Fruit fly (Drosophila melanogaster) whole organism, prepupa: ENCODE results near the gene CG5810.

Source experiments
- CG10631 ChIP-seq: fragments of 200-800 bp; sonication (Bioruptor generic); optimal IDR thresholded peaks from 2 replicates; lab custom pipeline; 2016; ENCODE audit warnings: missing biosample characterization, missing genetic modification characterization
- CG10669 ChIP-seq: fragments of 200-800 bp; sonication (Bioruptor generic); optimal IDR thresholded peaks from 3 replicates; lab custom pipeline; 2018; ENCODE audit warnings: missing biosample characterization, mild to moderate bottlenecking, missing genetic modification characterization, moderate library complexity
- CG11294 ChIP-seq: fragments of 200-800 bp; sonication (Bioruptor generic); IDR thresholded peaks from 2 replicates; pipeline ENCODE4 v1.3.6; 2022; ENCODE audit warnings: missing biosample characterization, missing genetic modification characterization
- CG11762 ChIP-seq: fragments of 200-800 bp; sonication (Bioruptor generic); optimal IDR thresholded peaks from 3 replicates; lab custom pipeline; 2016; ENCODE audit warnings: missing biosample characterization, missing genetic modification characterization; ENCODE audit not compliant: insufficient read depth
- CG11902 ChIP-seq: fragments of 200-800 bp; sonication (Bioruptor generic); optimal IDR thresholded peaks from 3 replicates; lab custom pipeline; 2016; ENCODE audit warnings: missing biosample characterization, missing genetic modification characterization
- CG15336 ChIP-seq: fragments of 200-800 bp; sonication (Bioruptor generic); IDR thresholded peaks from 2 replicates; pipeline ENCODE4 v1.3.6; 2022; ENCODE audit warnings: missing biosample characterization, missing genetic modification characterization
- CG1621 ChIP-seq: fragments of 200-800 bp; sonication (Bioruptor generic); optimal IDR thresholded peaks from 3 replicates; lab custom pipeline; 2018; ENCODE audit warnings: missing biosample characterization, mild to moderate bottlenecking, missing genetic modification characterization
- CG16779 ChIP-seq: fragments of 200-800 bp; sonication (Bioruptor generic); optimal IDR thresholded peaks from 3 replicates; lab custom pipeline; 2017; ENCODE audit warnings: missing biosample characterization, mild to moderate bottlenecking, missing genetic modification characterization
- CG3032 ChIP-seq: fragments of 200-800 bp; optimal IDR thresholded peaks from 2 replicates; lab custom pipeline; 2019; ENCODE audit warnings: missing biosample characterization, mild to moderate bottlenecking, missing genetic modification characterization, moderate library complexity
- CG31627 ChIP-seq: fragments of 200-800 bp; sonication (Bioruptor generic); optimal IDR thresholded peaks from 3 replicates; lab custom pipeline; 2016; ENCODE audit warnings: missing biosample characterization, missing genetic modification characterization
- CG32006 ChIP-seq: fragments of 200-800 bp; sonication (Bioruptor generic); optimal IDR thresholded peaks from 3 replicates; lab custom pipeline; 2017; ENCODE audit warnings: missing biosample characterization, mild to moderate bottlenecking, missing genetic modification characterization
- CG3919 ChIP-seq: fragments of 200-800 bp; sonication (Bioruptor generic); optimal IDR thresholded peaks from 3 replicates; lab custom pipeline; 2016; ENCODE audit warnings: missing biosample characterization, missing genetic modification characterization
- CG4318 ChIP-seq: fragments of 200-800 bp; sonication (Bioruptor generic); optimal IDR thresholded peaks from 3 replicates; lab custom pipeline; 2017; ENCODE audit warnings: missing biosample characterization, mild to moderate bottlenecking, missing genetic modification characterization
- CG6163 ChIP-seq: fragments of 200-800 bp; sonication (Bioruptor generic); IDR thresholded peaks from 3 replicates; pipeline ENCODE4 v1.3.6; 2022; ENCODE audit warnings: missing biosample characterization, missing genetic modification characterization
- CG6276 ChIP-seq: fragments of 200-800 bp; sonication (Bioruptor generic); optimal IDR thresholded peaks from 2 replicates; lab custom pipeline; 2017; ENCODE audit warnings: missing biosample characterization, mild to moderate bottlenecking, missing genetic modification characterization
- CG6792 ChIP-seq: fragments of 200-800 bp; sonication (Bioruptor generic); optimal IDR thresholded peaks from 3 replicates; lab custom pipeline; 2016; ENCODE audit warnings: missing biosample characterization, missing genetic modification characterization
- CG6854 ChIP-seq: fragments of 200-800 bp; sonication (Bioruptor generic); optimal IDR thresholded peaks from 2 replicates; lab custom pipeline; 2017; ENCODE audit warnings: missing biosample characterization, mild to moderate bottlenecking, missing genetic modification characterization
- CG8119 ChIP-seq: fragments of 200-800 bp; sonication (Bioruptor generic); IDR thresholded peaks from 3 replicates; pipeline ENCODE4 v1.3.6; 2022; ENCODE audit warnings: missing biosample characterization, missing genetic modification characterization
- CG8319 ChIP-seq: fragments of 200-800 bp; sonication (Bioruptor generic); optimal IDR thresholded peaks from 3 replicates; lab custom pipeline; 2016; ENCODE audit warnings: missing biosample characterization, missing genetic modification characterization
- Eip75B ChIP-seq: fragments of 200-800 bp; sonication (Bioruptor generic); optimal IDR thresholded peaks from 3 replicates; lab custom pipeline; 2016; ENCODE audit warnings: missing biosample characterization, missing genetic modification characterization
- Eip78C ChIP-seq: fragments of 200-800 bp; sonication (Bioruptor generic); peaks from one replicate; lab custom pipeline; 2016; ENCODE audit warnings: missing biosample characterization, missing genetic modification characterization
- Eip93F ChIP-seq: fragments of 200-800 bp; sonication (Bioruptor generic); optimal IDR thresholded peaks from 2 replicates; lab custom pipeline; 2016; ENCODE audit warnings: missing biosample characterization, mild to moderate bottlenecking, missing genetic modification characterization
- Ets21C ChIP-seq: fragments of 200-800 bp; sonication (Bioruptor generic); optimal IDR thresholded peaks from 3 replicates; lab custom pipeline; 2016; ENCODE audit warnings: missing biosample characterization, missing genetic modification characterization
- Ets96B ChIP-seq: fragments of 200-800 bp; optimal IDR thresholded peaks from 2 replicates; lab custom pipeline; 2019; ENCODE audit warnings: missing biosample characterization, mild to moderate bottlenecking, missing genetic modification characterization, moderate library complexity
- Gug ChIP-seq: fragments of 200-800 bp; sonication (Bioruptor generic); IDR thresholded peaks from 2 replicates; pipeline ENCODE4 v1.3.6; 2022; ENCODE audit warnings: missing biosample characterization, missing genetic modification characterization
- Hr38 ChIP-seq: sonication (Bioruptor generic); optimal IDR thresholded peaks from 2 replicates; lab custom pipeline; 2016; ENCODE audit warnings: missing biosample characterization, missing genetic modification characterization
- Hr4 ChIP-seq: fragments of 200-800 bp; sonication (Bioruptor generic); optimal IDR thresholded peaks from 3 replicates; lab custom pipeline; 2016; ENCODE audit warnings: missing biosample characterization, missing genetic modification characterization
- Lpt ChIP-seq: fragments of 200-800 bp; sonication (Bioruptor generic); optimal IDR thresholded peaks from 3 replicates; lab custom pipeline; 2016; ENCODE audit warnings: missing biosample characterization, missing genetic modification characterization
- OdsH ChIP-seq: fragments of 200-800 bp; sonication (Bioruptor generic); optimal IDR thresholded peaks from 3 replicates; lab custom pipeline; 2016; ENCODE audit warnings: missing biosample characterization, missing genetic modification characterization
- Sox102F ChIP-seq: fragments of 200-800 bp; sonication (Bioruptor generic); optimal IDR thresholded peaks from 2 replicates; lab custom pipeline; 2016; ENCODE audit warnings: missing biosample characterization, mild to moderate bottlenecking, missing genetic modification characterization
- Sox14 ChIP-seq: fragments of 200-800 bp; sonication (Bioruptor generic); optimal IDR thresholded peaks from 3 replicates; lab custom pipeline; 2016; ENCODE audit warnings: missing biosample characterization, missing genetic modification characterization
- Sox15 ChIP-seq: fragments of 200-800 bp; sonication (Bioruptor generic); optimal IDR thresholded peaks from 3 replicates; lab custom pipeline; 2016; ENCODE audit warnings: missing biosample characterization, missing genetic modification characterization
- achi ChIP-seq: fragments of 200-800 bp; sonication (Bioruptor generic); optimal IDR thresholded peaks from 3 replicates; lab custom pipeline; 2016; ENCODE audit warnings: missing biosample characterization, missing genetic modification characterization
- acj6 ChIP-seq: fragments of 200-800 bp; sonication (Bioruptor generic); optimal IDR thresholded peaks from 3 replicates; lab custom pipeline; 2016; ENCODE audit warnings: missing biosample characterization, missing genetic modification characterization
- cyc ChIP-seq: fragments of 200-800 bp; sonication (Bioruptor generic); optimal IDR thresholded peaks from 3 replicates; lab custom pipeline; 2016; ENCODE audit warnings: missing biosample characterization, missing genetic modification characterization
- dac ChIP-seq: fragments of 200-800 bp; sonication (Bioruptor generic); optimal IDR thresholded peaks from 2 replicates; lab custom pipeline; 2017; ENCODE audit warnings: missing biosample characterization, mild to moderate bottlenecking, missing genetic modification characterization
- dsx ChIP-seq: fragments of 200-800 bp; optimal IDR thresholded peaks from 3 replicates; lab custom pipeline; 2019; ENCODE audit warnings: missing biosample characterization, mild to moderate bottlenecking, missing genetic modification characterization, moderate library complexity; ENCODE audit not compliant: poor library complexity, severe bottlenecking
- eg ChIP-seq: fragments of 200-800 bp; sonication (Bioruptor generic); IDR thresholded peaks from 3 replicates; pipeline ENCODE4 v1.3.6; 2022; ENCODE audit warnings: missing biosample characterization, missing genetic modification characterization
- esn ChIP-seq: fragments of 200-800 bp; sonication (Bioruptor generic); optimal IDR thresholded peaks from 2 replicates; lab custom pipeline; 2016; ENCODE audit warnings: missing biosample characterization, mild to moderate bottlenecking, missing genetic modification characterization, moderate library complexity
- fd85E ChIP-seq: fragments of 200-800 bp; sonication (Bioruptor generic); optimal IDR thresholded peaks from 3 replicates; lab custom pipeline; 2016; ENCODE audit warnings: missing biosample characterization, missing genetic modification characterization
- fkh ChIP-seq: fragments of 200-800 bp; sonication (Bioruptor generic); optimal IDR thresholded peaks from 3 replicates; lab custom pipeline; 2017; ENCODE audit warnings: missing biosample characterization, mild to moderate bottlenecking, missing genetic modification characterization, moderate library complexity
- lz ChIP-seq: fragments of 200-800 bp; sonication (Bioruptor generic); optimal IDR thresholded peaks from 3 replicates; lab custom pipeline; 2016; ENCODE audit warnings: missing biosample characterization, missing genetic modification characterization
- net ChIP-seq: fragments of 200-800 bp; sonication (Bioruptor generic); optimal IDR thresholded peaks from 3 replicates; lab custom pipeline; 2016; ENCODE audit warnings: missing biosample characterization, missing genetic modification characterization
- pdm3 ChIP-seq: fragments of 200-800 bp; sonication (Bioruptor generic); optimal IDR thresholded peaks from 3 replicates; lab custom pipeline; 2016; ENCODE audit warnings: missing biosample characterization, missing genetic modification characterization
- spab ChIP-seq: fragments of 200-800 bp; sonication (Bioruptor generic); optimal IDR thresholded peaks from 2 replicates; lab custom pipeline; 2017; ENCODE audit warnings: missing biosample characterization, mild to moderate bottlenecking, missing genetic modification characterization, missing genetic modification reagents
- ss ChIP-seq, 2 experiments: fragments of 200-800 bp; sonication (Bioruptor generic); optimal IDR thresholded peaks; 2 replicates in 1 of 2; 3 replicates in 1 of 2; lab custom pipeline; 2017 to 2018; ENCODE audit warnings: mild to moderate bottlenecking in 2 of 2, missing biosample characterization in 2 of 2, missing genetic modification characterization in 2 of 2, moderate library complexity in 1 of 2
- topi ChIP-seq: fragments of 200-800 bp; sonication (Bioruptor generic); optimal IDR thresholded peaks from 3 replicates; lab custom pipeline; 2016; ENCODE audit warnings: missing biosample characterization, missing genetic modification characterization
- vri ChIP-seq: fragments of 200-800 bp; sonication (Bioruptor generic); optimal IDR thresholded peaks from 3 replicates; lab custom pipeline; 2016; ENCODE audit warnings: missing biosample characterization, mild to moderate bottlenecking, missing genetic modification characterization

Gene CG5810

DNA sequence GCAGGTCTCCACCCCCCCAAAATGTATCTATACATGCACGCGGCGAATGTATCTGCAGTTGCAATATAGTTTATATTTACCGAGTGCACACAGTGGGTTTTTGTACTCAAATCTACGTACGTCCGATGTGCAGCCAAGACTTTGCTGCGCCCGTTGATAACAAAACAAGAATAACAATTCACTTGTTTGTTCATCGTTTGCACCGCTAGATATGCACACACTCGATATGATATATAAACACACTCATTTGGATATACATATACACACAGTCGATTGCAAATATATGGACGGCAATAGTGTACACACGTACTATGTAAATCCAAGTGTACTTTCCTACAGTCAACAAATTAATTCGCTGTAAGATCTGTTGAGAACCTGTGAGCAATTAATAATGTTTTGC is 30.2 kb downstream of the CG5810 start:
- peak; percentile 76 for TF ChIP-seq fkh (GFP tag; lab: Kevin White, UChicago)
- TF ChIP-seq CG6163 = 0 out of 3 replicates have a peak, but pooled peaks have one; percentile 33
- TF ChIP-seq eg (GFP tag; lab: Robert Waterston, UW) = no peak

DNA sequence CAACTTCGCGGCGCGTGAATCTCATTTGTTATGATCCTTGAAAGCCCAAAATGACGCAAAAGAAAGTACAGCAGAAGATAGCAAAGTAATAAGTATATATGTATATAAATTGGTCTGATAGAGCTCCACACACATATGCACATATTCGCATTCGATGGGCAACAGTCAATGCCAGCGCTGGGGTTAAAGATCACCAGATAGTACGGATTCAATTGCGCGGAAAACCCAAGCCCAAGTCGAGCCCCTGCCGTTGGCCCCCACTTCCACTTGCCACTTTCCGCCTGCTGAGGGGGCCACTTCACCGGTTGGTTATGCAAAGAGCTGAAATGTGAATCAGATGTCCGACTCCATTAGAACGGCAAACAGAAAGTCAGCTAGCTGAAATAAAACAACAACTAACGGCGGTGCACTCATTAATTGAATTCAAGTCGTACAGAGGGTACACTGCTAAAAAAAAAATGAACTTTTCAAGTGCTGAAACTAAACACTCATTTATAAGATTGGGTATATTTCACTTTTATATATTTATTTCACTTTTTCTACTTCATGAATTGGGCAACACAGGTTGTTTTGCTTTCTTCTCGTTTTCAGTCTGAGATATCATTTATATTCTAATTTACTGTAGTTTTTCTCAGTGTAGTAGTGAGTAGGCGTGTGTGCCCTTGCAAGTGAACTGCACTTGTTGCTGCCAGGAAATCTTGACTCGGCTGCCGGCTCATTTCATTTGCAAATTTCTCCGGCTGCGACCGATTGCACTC is 31.8 kb downstream of the CG5810 start:
- TF ChIP-seq CG11762 (GFP tag; lab: Kevin White, UChicago) (no peak), Ets21C (peak; percentile 7), CG11294 (peak; percentile 47; the same call in 1 of the 2 replicates), vri (GFP tag; lab: Kevin White, UChicago) (no peak), CG32006 (GFP tag; lab: Kevin White, UChicago) (peak; percentile 65), Gug (GFP tag; lab: Robert Waterston, UW) (no peak), CG11902 (GFP tag; lab: Kevin White, UChicago) (no peak), fkh (GFP tag; lab: Kevin White, UChicago) (no peak), CG8119 (peak; percentile 68), eg (GFP tag; lab: Robert Waterston, UW) (peak; percentile 70; the same call in 2 of the 3 replicates), CG10669 (peak; percentile 29), topi (GFP tag; lab: Kevin White, UChicago) (peak; percentile 12), CG15336 (GFP tag; lab: Robert Waterston, UW) (peak; percentile 84), Ets96B (tag; lab: Kevin White, UChicago) (peak; percentile 63), esn (GFP tag; lab: Kevin White, UChicago) (peak; percentile 54), Sox15 (GFP tag; lab: Kevin White, UChicago) (no peak), Eip78C (GFP tag; lab: Kevin White, UChicago) (peak; percentile 85), Sox14 (GFP tag; lab: Kevin White, UChicago) (peak; percentile 44), acj6 (GFP tag; lab: Kevin White, UChicago) (peak; percentile 60), Hr38 (no peak), lz (GFP tag; lab: Kevin White, UChicago) (peak; percentile 38), CG6276 (GFP tag; lab: Kevin White, UChicago) (peak; percentile 20), net (GFP tag; lab: Kevin White, UChicago) (peak; percentile 53), CG6854 (no peak), CG6792 (GFP tag; lab: Kevin White, UChicago) (peak; percentile 47), CG4318 (GFP tag; lab: Kevin White, UChicago) (peak; percentile 29), pdm3 (GFP tag; lab: Kevin White, UChicago) (peak; percentile 47), Hr4 (GFP tag; lab: Kevin White, UChicago) (peak; percentile 59), CG16779 (tag; lab: Kevin White, UChicago) (peak; percentile 46), ss (GFP tag; optimal IDR thresholded peaks at IDR 0.05; lab: Kevin White, UChicago) (peak in 1 of 2 experiments; percentile 37), CG10631 (peak; percentile 32), Sox102F (GFP tag; lab: Kevin White, UChicago) (peak; percentile 40), cyc (GFP tag; lab: Kevin White, UChicago) (peak; percentile 8), CG1621 (tag; lab: Kevin White, UChicago) (peak; percentile 14), CG31627 (GFP tag; lab: Kevin White, UChicago) (peak; percentile 41), CG6163 (peak; percentile 71), CG3919 (GFP tag; lab: Kevin White, UChicago) (peak; percentile 44), OdsH (GFP tag; lab: Kevin White, UChicago) (peak; percentile 58), CG8319 (GFP tag; lab: Kevin White, UChicago) (no peak), achi (GFP tag; lab: Kevin White, UChicago) (peak; percentile 42), dsx (GFP tag; lab: Kevin White, UChicago) (peak; percentile 27), dac (peak; percentile 11), Lpt (GFP tag; lab: Kevin White, UChicago) (no peak), CG3032 (tag; lab: Kevin White, UChicago) (peak; percentile 34), Eip75B (GFP tag; lab: Kevin White, UChicago) (peak; percentile 33), fd85E (no peak), spab (GFP tag; lab: Kevin White, UChicago) (peak; percentile 33), Eip93F (GFP tag; lab: Kevin White, UChicago) (no peak)
